Worm (Caenorhabditis elegans): ENCODE measurements around the gene H08M01.1.

Gene H08M01.1

ce11 chrIV:13877707-13878106, 41.5 kb upstream of the H08M01.1 start:
- TF ChIP-seq nhr-129 (tag; optimal IDR thresholded peaks at IDR 0.05), result peak; percentile 97
- TF ChIP-seq crh-2 (tag; optimal IDR thresholded peaks at IDR 0.05), result peak; percentile 38
- peak; percentile 41 for TF ChIP-seq zag-1 (tag; optimal IDR thresholded peaks at IDR 0.05)
- no peak for TF ChIP-seq fos-1 (tag; optimal IDR thresholded peaks at IDR 0.05)
- TF ChIP-seq mbf-1 (tag; optimal IDR thresholded peaks at IDR 0.05), result no peak
- peak; percentile 47 for TF ChIP-seq Y55F3AM.14 (GFP tag; optimal IDR thresholded peaks at IDR 0.05)
- peak; percentile 78 for TF ChIP-seq unc-55 (GFP tag; optimal IDR thresholded peaks at IDR 0.05)
- TF ChIP-seq nhr-11 (tag; optimal IDR thresholded peaks at IDR 0.05), result no peak
- no peak for TF ChIP-seq snpc-4 (tag; optimal IDR thresholded peaks at IDR 0.05)
- peak; percentile 71 for TF ChIP-seq C34F6.9 (tag; optimal IDR thresholded peaks at IDR 0.05)
- TF ChIP-seq aly-2 (tag; optimal IDR thresholded peaks at IDR 0.05), result no peak
- peak; percentile 13 for TF ChIP-seq lin-11 (tag; optimal IDR thresholded peaks at IDR 0.05)
- peak; percentile 11 for TF ChIP-seq sma-9 (GFP tag; optimal IDR thresholded peaks at IDR 0.05)
- TF ChIP-seq sma-9 (tag; optimal IDR thresholded peaks at IDR 0.05), result no peak
- TF ChIP-seq unc-39 (tag; optimal IDR thresholded peaks at IDR 0.05), result no peak
- TF ChIP-seq nhr-77 (tag; optimal IDR thresholded peaks at IDR 0.05), result no peak
- TF ChIP-seq lsy-2 (tag; optimal IDR thresholded peaks at IDR 0.05), result peak; percentile 6 to 73
- no peak for TF ChIP-seq nhr-21 (tag; optimal IDR thresholded peaks at IDR 0.05)
- peak; percentile 65 for TF ChIP-seq F13H6.1 (tag; optimal IDR thresholded peaks at IDR 0.05)

ce11 chrIV:13876565-13877153, 40.5 kb upstream of the H08M01.1 start, which contains the start of gene prdh-1:
Gene prdh-1, minus strand, starts transcription at chrIV:13876615.
- no peak for TF ChIP-seq nhr-11 (tag; optimal IDR thresholded peaks at IDR 0.05)
- no peak for TF ChIP-seq egl-27 (tag; optimal IDR thresholded peaks at IDR 0.05)
- TF ChIP-seq sem-4 (tag; optimal IDR thresholded peaks at IDR 0.05), result no peak
- no peak for TF ChIP-seq snpc-4 (tag; optimal IDR thresholded peaks at IDR 0.05)
- TF ChIP-seq sma-9 (GFP tag; optimal IDR thresholded peaks at IDR 0.05), result no peak
- TF ChIP-seq sma-9 (tag; optimal IDR thresholded peaks at IDR 0.05), result no peak
- TF ChIP-seq R02D3.7 (tag; optimal IDR thresholded peaks at IDR 0.05), result no peak
- no peak for TF ChIP-seq ceh-16 (tag; optimal IDR thresholded peaks at IDR 0.05)
- no peak for TF ChIP-seq blmp-1 (tag; optimal IDR thresholded peaks at IDR 0.05; ENCODE audit: insufficient read depth)
- TF ChIP-seq Y55F3AM.14 (GFP tag; optimal IDR thresholded peaks at IDR 0.05), result no peak
- TF ChIP-seq crh-2 (tag; optimal IDR thresholded peaks at IDR 0.05), result no peak
- TF ChIP-seq gmeb-1 (tag; optimal IDR thresholded peaks at IDR 0.05), result no peak
- no peak for TF ChIP-seq ztf-1 (GFP tag; conservative IDR thresholded peaks at IDR 0.05)
- no peak for TF ChIP-seq ceh-82 (tag; optimal IDR thresholded peaks at IDR 0.05)
- no peak for TF ChIP-seq unc-39 (tag; optimal IDR thresholded peaks at IDR 0.05)

ce11 chrIV:13870085-13870484, 33.9 kb upstream of the H08M01.1 start:
- TF ChIP-seq mbf-1 (tag; optimal IDR thresholded peaks at IDR 0.05), result no peak
- TF ChIP-seq nhr-129 (tag; optimal IDR thresholded peaks at IDR 0.05), result peak; percentile 15
- TF ChIP-seq ama-1 (optimal IDR thresholded peaks at IDR 0.05), result no peak
- no peak for TF ChIP-seq unc-62 (GFP tag; optimal IDR thresholded peaks at IDR 0.05)

- TF ChIP-seq fos-1 (tag; optimal IDR thresholded peaks at IDR 0.05) (no peak), nhr-77 (tag; optimal IDR thresholded peaks at IDR 0.05) (no peak)
Observed at ce11 chrIV:13866754-13867153, 30.6 kb upstream of the H08M01.1 start, which contains the start of gene B0513.90. Gene B0513.90, plus strand, starts transcription at chrIV:13867054.

ce11 chrIV:13865172-13865571, 29.0 kb upstream of the H08M01.1 start, which contains the start of gene vamp-8:
Gene vamp-8, minus strand, starts transcription at chrIV:13865196.
- peak; percentile 58 for TF ChIP-seq nhr-129 (tag; optimal IDR thresholded peaks at IDR 0.05)
- TF ChIP-seq elt-3 (tag; optimal IDR thresholded peaks at IDR 0.05), result no peak

ce11 chrIV:13860459-13860858, 24.3 kb upstream of the H08M01.1 start:
- TF ChIP-seq peb-1 (tag; optimal IDR thresholded peaks at IDR 0.05), result no peak
- no peak for TF ChIP-seq alr-1 (tag; optimal IDR thresholded peaks at IDR 0.05)
- no peak for TF ChIP-seq ama-1 (optimal IDR thresholded peaks at IDR 0.05)
- no peak for TF ChIP-seq ceh-16 (tag; optimal IDR thresholded peaks at IDR 0.05)
- TF ChIP-seq nhr-11 (tag; optimal IDR thresholded peaks at IDR 0.05), result no peak
- no peak for TF ChIP-seq C34F6.9 (tag; optimal IDR thresholded peaks at IDR 0.05)
- TF ChIP-seq skn-1 (tag; optimal IDR thresholded peaks at IDR 0.05), result no peak
- no peak for TF ChIP-seq lin-39 (tag; optimal IDR thresholded peaks at IDR 0.05)
- no peak for TF ChIP-seq egl-27 (tag; optimal IDR thresholded peaks at IDR 0.05)
- no peak for TF ChIP-seq unc-62 (GFP tag; optimal IDR thresholded peaks at IDR 0.05)
- TF ChIP-seq sem-4 (tag; optimal IDR thresholded peaks at IDR 0.05), result no peak
- TF ChIP-seq nhr-21 (tag; optimal IDR thresholded peaks at IDR 0.05), result no peak
- no peak for TF ChIP-seq crh-2 (tag; optimal IDR thresholded peaks at IDR 0.05)
- no peak for TF ChIP-seq fos-1 (tag; optimal IDR thresholded peaks at IDR 0.05)
- TF ChIP-seq sma-3 (GFP tag; optimal IDR thresholded peaks at IDR 0.05), result no peak
- TF ChIP-seq nhr-10 (tag; optimal IDR thresholded peaks at IDR 0.05), result no peak
- no peak for TF ChIP-seq unc-39 (tag; optimal IDR thresholded peaks at IDR 0.05)
- TF ChIP-seq ceh-82 (tag; optimal IDR thresholded peaks at IDR 0.05), result no peak
- TF ChIP-seq dmd-4 (tag; optimal IDR thresholded peaks at IDR 0.05), result no peak
